Worm (Caenorhabditis elegans) whole organism, midembryonic: Measurements from ENCODE around the gene C49A9.5.

Experiments used
- T22C8.4 ChIP-seq: fragments of 200-800 bp; sonication (Bioruptor generic); IDR thresholded peaks from 2 replicates; pipeline ENCODE4 v1.3.6; 2022; ENCODE audit warnings: missing genetic modification characterization, missing compliant biosample characterization
- cog-1 ChIP-seq: sonication (generic microtip); optimal IDR thresholded peaks from 2 replicates; lab custom pipeline; 2016; ENCODE audit warnings: missing genetic modification characterization, missing compliant biosample characterization
- flt-1 ChIP-seq: fragments of 200-800 bp; sonication (Bioruptor generic); IDR thresholded peaks from 2 replicates; pipeline ENCODE4 v1.3.6; 2022; ENCODE audit warnings: missing genetic modification characterization, missing compliant biosample characterization
- klf-2 ChIP-seq: fragments of 200-800 bp; sonication (Bioruptor generic); conservative IDR thresholded peaks from 2 replicates; pipeline ENCODE4 v1.3.6; 2022; ENCODE audit warnings: missing genetic modification reagents, missing genetic modification characterization, missing compliant biosample characterization
- med-1 ChIP-seq: sonication (generic microtip); optimal IDR thresholded peaks from 2 replicates; lab custom pipeline; 2017; ENCODE audit warnings: missing genetic modification characterization, mild to moderate bottlenecking, missing compliant biosample characterization, antibody characterized with exemption, missing genetic modification reagents; ENCODE audit not compliant: insufficient read depth
- ref-1 ChIP-seq: fragments of 200-800 bp; sonication (Bioruptor generic); conservative IDR thresholded peaks from 2 replicates; pipeline ENCODE4 v1.3.6; 2022; ENCODE audit warnings: missing genetic modification reagents, missing genetic modification characterization, missing compliant biosample characterization
- tab-1 ChIP-seq: fragments of 200-800 bp; sonication (Bioruptor generic); IDR thresholded peaks from 2 replicates; pipeline ENCODE4 v1.3.6; 2022; ENCODE audit warnings: missing genetic modification characterization, missing compliant biosample characterization
- ztf-23 ChIP-seq: fragments of 200-800 bp; sonication (Bioruptor generic); IDR thresholded peaks from 2 replicates; pipeline ENCODE4 v1.3.6; 2022; ENCODE audit warnings: missing genetic modification reagents, missing genetic modification characterization, missing compliant biosample characterization
- ztf-29 ChIP-seq: fragments of 200-800 bp; sonication (Bioruptor generic); IDR thresholded peaks from 2 replicates; pipeline ENCODE4 v1.3.6; 2022; ENCODE audit warnings: missing genetic modification reagents, missing genetic modification characterization, missing compliant biosample characterization

C49A9.5 gene

ce11 chrIV:6263244-6263643, 49.8 kb downstream of the C49A9.5 start, which contains the start of gene srv-28:
Gene srv-28 (minus strand): TSS chrIV:6263344.
- TF ChIP-seq ref-1 = no peak
- no peak for TF ChIP-seq med-1 (GFP tag; lab: Kevin White, UChicago)
- TF ChIP-seq tab-1 = no peak
- no peak for TF ChIP-seq flt-1 (GFP tag; lab: Robert Waterston, UW)
- TF ChIP-seq ztf-23 (GFP tag; lab: Robert Waterston, UW) = no peak
- no peak for TF ChIP-seq cog-1
- TF ChIP-seq T22C8.4 (GFP tag; lab: Robert Waterston, UW) = no peak
- TF ChIP-seq klf-2 (GFP tag; lab: Robert Waterston, UW) = no peak
- no peak for TF ChIP-seq ztf-29 (GFP tag; lab: Robert Waterston, UW)
